Fruit fly (Drosophila melanogaster): ENCODE results near the gene Try29F.

DNA sequence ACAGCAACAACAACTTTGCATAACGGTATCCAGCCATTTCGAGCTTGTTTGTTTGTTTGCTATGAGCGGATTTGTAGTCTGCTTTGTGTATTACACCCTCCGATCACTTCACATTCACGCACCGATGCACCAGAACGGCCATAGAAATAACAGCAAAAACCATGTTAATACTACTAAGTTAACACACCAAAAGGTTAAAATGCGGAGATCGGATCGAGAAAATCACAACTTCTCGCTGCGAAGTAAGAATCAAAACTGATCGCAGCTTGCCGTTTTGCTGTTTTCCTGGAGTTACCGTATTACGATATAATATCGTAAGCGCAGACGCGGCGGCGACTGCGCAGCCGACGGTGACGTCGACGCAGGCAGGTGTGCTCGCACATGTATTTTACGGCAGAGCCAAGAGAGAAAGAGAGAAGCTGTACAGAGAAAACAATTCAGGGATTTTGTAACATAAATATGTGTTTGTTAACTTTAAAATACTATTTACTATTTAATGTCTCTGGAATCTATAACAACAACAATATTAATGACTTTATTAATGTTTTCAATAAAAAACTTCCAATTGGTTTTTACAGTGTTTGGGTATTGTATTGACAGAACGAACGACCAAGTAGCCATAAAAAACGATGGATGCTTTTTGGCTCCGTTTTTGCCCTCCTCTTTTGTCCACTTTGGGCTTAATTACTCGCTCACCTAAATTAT is 13.6 kb upstream of the Try29F start, which contains the start of gene CG13101:
- TF ChIP-seq CG10631 (GFP tag; optimal IDR thresholded peaks at IDR 0.05) (peak; percentile 95), Sox14 (GFP tag; optimal IDR thresholded peaks at IDR 0.05) (peak; percentile 94), cyc (GFP tag; optimal IDR thresholded peaks at IDR 0.05) (peak; percentile 96), CG8119 (GFP tag; IDR thresholded peaks at IDR 0.05) (peak; percentile 98), CG7368 (GFP tag; optimal IDR thresholded peaks at IDR 0.05) (peak; percentile 90), Gug (GFP tag; IDR thresholded peaks at IDR 0.05) (peak; percentile 95), Blimp-1 (GFP tag; optimal IDR thresholded peaks at IDR 0.05) (peak; percentile 88), Ets96B (tag; optimal IDR thresholded peaks at IDR 0.05) (peak; percentile 86), topi (GFP tag; optimal IDR thresholded peaks at IDR 0.05) (peak; percentile 97)
